Worm (Caenorhabditis elegans) whole organism, L1 larva: ENCODE data around the gene dpy-19.
A peak's percentile ranks its signal among the peaks of the same experiment; 100 is the strongest.

Experiments
- aha-1 ChIP-seq: fragments of 150-350 bp; optimal IDR thresholded peaks from 2 replicates; lab custom pipeline; 2014; ENCODE audit warnings: missing biosample characterization, missing genetic modification characterization
- alr-1 ChIP-seq: fragments of 200-800 bp; sonication (Bioruptor generic); optimal IDR thresholded peaks from 2 replicates; lab custom pipeline; 2018; ENCODE audit warnings: borderline replicate concordance, mild to moderate bottlenecking, missing genetic modification characterization, missing compliant biosample characterization
- ama-1 ChIP-seq: fragments of 150-350 bp; optimal IDR thresholded peaks from 2 replicates; lab custom pipeline; 2014
- ceh-63 ChIP-seq: fragments of 200-800 bp; sonication (Bioruptor generic); optimal IDR thresholded peaks from 2 replicates; lab custom pipeline; 2018; ENCODE audit warnings: mild to moderate bottlenecking, missing genetic modification characterization, missing compliant biosample characterization
- ceh-8 ChIP-seq: fragments of 200-800 bp; sonication (Bioruptor generic); optimal IDR thresholded peaks from 2 replicates; lab custom pipeline; 2018; ENCODE audit warnings: mild to moderate bottlenecking, missing genetic modification characterization, moderate library complexity, missing compliant biosample characterization
- ceh-82 ChIP-seq, 3 experiments: fragments of 150-350 bp in 1 of 3; sonication (generic microtip) in 2 of 3; optimal IDR thresholded peaks; 2 replicates each; lab custom pipeline; 2014 to 2017; ENCODE audit warnings: missing biosample characterization in 3 of 3, missing genetic modification characterization in 3 of 3
- ces-1 ChIP-seq: fragments of 150-350 bp; optimal IDR thresholded peaks from 2 replicates; lab custom pipeline; 2014; ENCODE audit warnings: missing biosample characterization, missing genetic modification reagents, missing genetic modification characterization
- dpl-1 ChIP-seq, 3 experiments: fragments of 150-350 bp in 2 of 3; sonication (generic microtip) in 1 of 3; optimal IDR thresholded peaks; 2 replicates each; lab custom pipeline; 2014 to 2017; ENCODE audit warnings: missing biosample characterization in 3 of 3, missing genetic modification characterization in 3 of 3, missing genetic modification reagents in 3 of 3
- dsc-1 ChIP-seq: sonication (generic microtip); optimal IDR thresholded peaks from 2 replicates; lab custom pipeline; 2016; ENCODE audit warnings: mild to moderate bottlenecking, missing genetic modification characterization, missing compliant biosample characterization
- efl-1 ChIP-seq, 4 experiments: fragments of 150-350 bp; optimal IDR thresholded peaks in 3 of 4; peaks in 1 of 4; 1 replicate in 1 of 4; 2 replicates in 3 of 4; lab custom pipeline; 2014; ENCODE audit warnings: missing biosample characterization in 2 of 4, missing genetic modification characterization in 2 of 4, missing genetic modification reagents in 2 of 4
- efl-3 ChIP-seq: fragments of 200-800 bp; sonication (Bioruptor generic); optimal IDR thresholded peaks from 2 replicates; lab custom pipeline; 2018; ENCODE audit warnings: mild to moderate bottlenecking, missing genetic modification characterization, missing compliant biosample characterization
- elt-3 ChIP-seq, 6 experiments: fragments of 150-350 bp in 1 of 6; sonication (generic microtip); optimal IDR thresholded peaks; 2 replicates each; lab custom pipeline; 2017 to 2018; ENCODE audit warnings: missing biosample characterization in 6 of 6, missing genetic modification characterization in 6 of 6, inconsistent platforms in 1 of 6
- ets-5 ChIP-seq: fragments of 200-800 bp; sonication (Bioruptor generic); IDR thresholded peaks from 2 replicates; pipeline ENCODE4 v1.3.6; 2022; ENCODE audit warnings: missing genetic modification characterization, missing compliant biosample characterization
- fkh-10 ChIP-seq: sonication (generic microtip); optimal IDR thresholded peaks from 2 replicates; lab custom pipeline; 2017; ENCODE audit warnings: missing biosample characterization, missing genetic modification reagents, missing genetic modification characterization
- fkh-4 ChIP-seq: sonication (generic microtip); optimal IDR thresholded peaks from 2 replicates; lab custom pipeline; 2016; ENCODE audit warnings: missing compliant biosample characterization, missing genetic modification characterization, borderline replicate concordance
- fkh-8 ChIP-seq: sonication (generic microtip); optimal IDR thresholded peaks from 2 replicates; lab custom pipeline; 2016; ENCODE audit warnings: mild to moderate bottlenecking, missing genetic modification characterization, missing compliant biosample characterization
- jun-1 ChIP-seq: fragments of 150-350 bp; optimal IDR thresholded peaks from 2 replicates; lab custom pipeline; 2014; ENCODE audit warnings: missing biosample characterization, missing genetic modification reagents, missing genetic modification characterization
- lin-13 ChIP-seq: fragments of 150-350 bp; optimal IDR thresholded peaks from 2 replicates; lab custom pipeline; 2014; ENCODE audit warnings: missing biosample characterization, missing genetic modification reagents, missing genetic modification characterization
- lin-14 ChIP-seq: fragments of 200-800 bp; sonication (Bioruptor generic); optimal IDR thresholded peaks from 2 replicates; lab custom pipeline; 2018; ENCODE audit warnings: mild to moderate bottlenecking, missing genetic modification characterization, moderate library complexity, missing compliant biosample characterization
- lin-15B ChIP-seq: fragments of 150-350 bp; sonication (generic microtip); optimal IDR thresholded peaks from 3 replicates; lab custom pipeline; 2014; ENCODE audit warnings: missing biosample characterization, missing genetic modification characterization
- lsy-2 ChIP-seq, 2 experiments: fragments of 150-350 bp; optimal IDR thresholded peaks; 2 replicates each; lab custom pipeline; 2014; ENCODE audit warnings: missing biosample characterization in 2 of 2, missing genetic modification characterization in 2 of 2
- mdl-1 ChIP-seq, 2 experiments: fragments of 150-350 bp; optimal IDR thresholded peaks; 2 replicates each; lab custom pipeline; 2014 to 2017; ENCODE audit warnings: missing biosample characterization in 2 of 2, missing genetic modification characterization in 2 of 2, inconsistent platforms in 1 of 2
- mef-2 ChIP-seq: fragments of 150-350 bp; optimal IDR thresholded peaks from 2 replicates; lab custom pipeline; 2014; ENCODE audit warnings: missing biosample characterization, missing genetic modification characterization
- mep-1 ChIP-seq: fragments of 150-350 bp; optimal IDR thresholded peaks from 2 replicates; lab custom pipeline; 2014; ENCODE audit warnings: missing biosample characterization, missing genetic modification characterization
- nhr-11 ChIP-seq: fragments of 150-350 bp; optimal IDR thresholded peaks from 2 replicates; lab custom pipeline; 2014; ENCODE audit warnings: missing biosample characterization, missing genetic modification characterization
- nhr-12 ChIP-seq: sonication (generic microtip); optimal IDR thresholded peaks from 2 replicates; lab custom pipeline; 2017; ENCODE audit warnings: missing biosample characterization, missing genetic modification characterization
- nhr-19 ChIP-seq: fragments of 200-800 bp; sonication (Bioruptor generic); conservative IDR thresholded peaks from 2 replicates; pipeline ENCODE4 v1.3.6; 2022; ENCODE audit warnings: missing genetic modification characterization, missing compliant biosample characterization
- nhr-237 ChIP-seq: fragments of 150-350 bp; optimal IDR thresholded peaks from 2 replicates; lab custom pipeline; 2014; ENCODE audit warnings: missing biosample characterization, missing genetic modification characterization
- nhr-28 ChIP-seq: fragments of 150-350 bp; optimal IDR thresholded peaks from 2 replicates; lab custom pipeline; 2014; ENCODE audit warnings: missing biosample characterization, missing genetic modification characterization
- nhr-71 ChIP-seq: sonication (generic microtip); optimal IDR thresholded peaks from 2 replicates; lab custom pipeline; 2016; ENCODE audit warnings: mild to moderate bottlenecking, missing genetic modification characterization, moderate library complexity, missing compliant biosample characterization
- nhr-76 ChIP-seq: sonication (generic microtip); optimal IDR thresholded peaks from 2 replicates; lab custom pipeline; 2017; ENCODE audit warnings: missing biosample characterization, missing genetic modification characterization
- nhr-77 ChIP-seq: fragments of 150-350 bp; optimal IDR thresholded peaks from 2 replicates; lab custom pipeline; 2014; ENCODE audit warnings: missing biosample characterization, missing genetic modification characterization
- nhr-90 ChIP-seq: sonication (generic microtip); optimal IDR thresholded peaks from 2 replicates; lab custom pipeline; 2016; ENCODE audit warnings: mild to moderate bottlenecking, missing genetic modification characterization, missing compliant biosample characterization; ENCODE audit not compliant: poor library complexity
- pag-3 ChIP-seq: sonication (generic microtip); optimal IDR thresholded peaks from 2 replicates; lab custom pipeline; 2017; ENCODE audit warnings: missing genetic modification characterization, mild to moderate bottlenecking, missing compliant biosample characterization, antibody characterized with exemption, borderline replicate concordance; ENCODE audit not compliant: insufficient read depth
- rnt-1 ChIP-seq: sonication (generic microtip); optimal IDR thresholded peaks from 2 replicates; lab custom pipeline; 2016; ENCODE audit warnings: mild to moderate bottlenecking, missing genetic modification characterization, moderate library complexity, missing compliant biosample characterization
- skn-1 ChIP-seq: fragments of 150-350 bp; optimal IDR thresholded peaks from 2 replicates; lab custom pipeline; 2014; ENCODE audit warnings: missing biosample characterization, missing genetic modification characterization
- snpc-4 ChIP-seq: fragments of 150-350 bp; optimal IDR thresholded peaks from 2 replicates; lab custom pipeline; 2014; ENCODE audit warnings: missing biosample characterization, missing genetic modification characterization
- snu-23 ChIP-seq: sonication (generic microtip); optimal IDR thresholded peaks from 2 replicates; lab custom pipeline; 2016; ENCODE audit warnings: missing genetic modification characterization, missing compliant biosample characterization
- sox-4 ChIP-seq: sonication (generic microtip); optimal IDR thresholded peaks from 2 replicates; lab custom pipeline; 2016; ENCODE audit warnings: missing genetic modification characterization, missing compliant biosample characterization
- sptf-1 ChIP-seq: fragments of 150-350 bp; optimal IDR thresholded peaks from 2 replicates; lab custom pipeline; 2014; ENCODE audit warnings: missing biosample characterization, missing genetic modification characterization
- sup-37 ChIP-seq: fragments of 200-800 bp; sonication (Bioruptor generic); optimal IDR thresholded peaks from 2 replicates; lab custom pipeline; 2018; ENCODE audit warnings: mild to moderate bottlenecking, missing genetic modification characterization, missing compliant biosample characterization
- tbx-2 ChIP-seq: sonication (generic microtip); optimal IDR thresholded peaks from 2 replicates; lab custom pipeline; 2016; ENCODE audit warnings: missing genetic modification characterization, missing compliant biosample characterization
- tlp-1 ChIP-seq: fragments of 150-350 bp; optimal IDR thresholded peaks from 2 replicates; lab custom pipeline; 2014; ENCODE audit warnings: missing biosample characterization, missing genetic modification characterization
- unc-62 ChIP-seq: fragments of 150-350 bp; optimal IDR thresholded peaks from 2 replicates; lab custom pipeline; 2014; ENCODE audit warnings: missing biosample characterization, missing genetic modification reagents, missing genetic modification characterization
- zag-1 ChIP-seq: fragments of 150-350 bp; optimal IDR thresholded peaks from 2 replicates; lab custom pipeline; 2014; ENCODE audit warnings: missing biosample characterization, missing genetic modification characterization
- ztf-11 ChIP-seq, 2 experiments: sonication (generic microtip); optimal IDR thresholded peaks; 2 replicates each; lab custom pipeline; 2016 to 2017; ENCODE audit warnings: missing genetic modification characterization in 2 of 2, missing biosample characterization in 1 of 2, missing compliant biosample characterization in 1 of 2
- ztf-4 ChIP-seq: fragments of 150-350 bp; optimal IDR thresholded peaks from 2 replicates; lab custom pipeline; 2014; ENCODE audit warnings: missing biosample characterization, missing genetic modification characterization

Gene dpy-19

ce11 chrIII:8685590-8686240, 18.4 kb upstream of the dpy-19 start:
- no peak for TF ChIP-seq efl-1 (optimal IDR thresholded peaks at IDR 0.05; lab: Kevin White, UChicago)
- no peak for TF ChIP-seq efl-1 (GFP tag; optimal IDR thresholded peaks at IDR 0.05 in 1 of 2; lab: Kevin White, UChicago)
- TF ChIP-seq nhr-90 (tag; lab: Kevin White, UChicago): no peak
- no peak for TF ChIP-seq snu-23
- no peak for TF ChIP-seq ceh-63 (GFP tag; lab: Kevin White, UChicago)
- no peak for TF ChIP-seq nhr-19 (GFP tag; lab: Robert Waterston, UW)
- TF ChIP-seq nhr-76 (tag; lab: Kevin White, UChicago): no peak
- no peak for TF ChIP-seq unc-62 (GFP tag; lab: Kevin White, UChicago)
- TF ChIP-seq sup-37: no peak
- TF ChIP-seq mdl-1 (tag; optimal IDR thresholded peaks at IDR 0.05; lab: Kevin White, UChicago): no peak
- TF ChIP-seq aha-1 (tag; lab: Kevin White, UChicago): no peak
- no peak for TF ChIP-seq nhr-12 (tag; lab: Kevin White, UChicago)
- no peak for TF ChIP-seq mep-1 (tag; lab: Kevin White, UChicago)

- TF ChIP-seq alr-1 (tag; lab: Kevin White, UChicago) (no peak), snpc-4 (tag; lab: Kevin White, UChicago) (no peak), nhr-71 (peak; percentile 36), tbx-2 (tag; lab: Kevin White, UChicago) (no peak), zag-1 (tag; lab: Kevin White, UChicago) (no peak), rnt-1 (tag; lab: Kevin White, UChicago) (peak; percentile 57), ceh-82 (tag; optimal IDR thresholded peaks at IDR 0.05; lab: Kevin White, UChicago) (no peak), lin-14 (GFP tag; lab: Kevin White, UChicago) (peak; percentile 59), nhr-77 (tag; lab: Kevin White, UChicago) (no peak), mdl-1 (tag; optimal IDR thresholded peaks at IDR 0.05; lab: Kevin White, UChicago) (no peak), lin-13 (no peak), ztf-11 (tag; optimal IDR thresholded peaks at IDR 0.05; lab: Kevin White, UChicago) (no peak), nhr-11 (tag; lab: Kevin White, UChicago) (no peak), efl-3 (GFP tag; lab: Kevin White, UChicago) (no peak), fkh-4 (tag; lab: Kevin White, UChicago) (no peak), ceh-63 (GFP tag; lab: Kevin White, UChicago) (no peak), ets-5 (no peak), fkh-10 (GFP tag; lab: Kevin White, UChicago) (no peak), sptf-1 (tag; lab: Kevin White, UChicago) (no peak), mef-2 (tag; lab: Kevin White, UChicago) (no peak), nhr-237 (no peak), nhr-28 (no peak), jun-1 (no peak), ama-1 (lab: Kevin White, UChicago) (no peak), efl-1 (optimal IDR thresholded peaks at IDR 0.05; lab: Kevin White, UChicago) (peak in 1 of 2 experiments; percentile 10), efl-1 (GFP tag; optimal IDR thresholded peaks at IDR 0.05 in 1 of 2; lab: Kevin White, UChicago) (no peak), elt-3 (tag; optimal IDR thresholded peaks at IDR 0.05; lab: Kevin White, UChicago) (no peak), dpl-1 (GFP tag; optimal IDR thresholded peaks at IDR 0.05; lab: Kevin White, UChicago) (no peak), ces-1 (GFP tag; lab: Kevin White, UChicago) (no peak), fkh-8 (tag; lab: Kevin White, UChicago) (no peak), nhr-19 (GFP tag; lab: Robert Waterston, UW) (no peak), lin-15B (no peak), sox-4 (tag; lab: Kevin White, UChicago) (no peak), snu-23 (peak; percentile 12), dsc-1 (tag; lab: Kevin White, UChicago) (no peak), tlp-1 (no peak), pag-3 (tag; lab: Kevin White, UChicago) (no peak), aha-1 (tag; lab: Kevin White, UChicago) (no peak), mep-1 (tag; lab: Kevin White, UChicago) (no peak), ztf-4 (no peak), ceh-8 (no peak), lsy-2 (tag; optimal IDR thresholded peaks at IDR 0.05; lab: Kevin White, UChicago) (no peak), skn-1 (tag; lab: Kevin White, UChicago) (no peak)
Observed at ce11 chrIII:8684421-8684820, 17.1 kb upstream of the dpy-19 start, which contains the start of gene anmt-1. Gene anmt-1 (plus strand): TSS chrIII:8684808.
